Fruit fly (Drosophila melanogaster) whole organism, embryonic: ENCODE data around the gene CG12024.
A peak's percentile ranks its signal among the peaks of the same experiment; 100 is the strongest.

ENCODE experiments used
- Aef1 ChIP-seq: fragments of 200-800 bp; sonication (Bioruptor generic); IDR thresholded peaks from 3 replicates; pipeline ENCODE4 v1.3.6; 2022; ENCODE audit warnings: missing biosample characterization, missing genetic modification characterization
- Atf3 ChIP-seq: fragments of 200-800 bp; sonication (Bioruptor generic); optimal IDR thresholded peaks from 3 replicates; lab custom pipeline; 2016; ENCODE audit warnings: missing biosample characterization, missing genetic modification characterization
- Atf6 ChIP-seq: fragments of 200-800 bp; sonication (Bioruptor generic); IDR thresholded peaks from 2 replicates; pipeline ENCODE4 v1.3.6; 2022; ENCODE audit warnings: missing biosample characterization, missing genetic modification characterization
- B-H1 ChIP-seq: fragments of 200-800 bp; sonication (Bioruptor generic); IDR thresholded peaks from 3 replicates; pipeline ENCODE4 v1.3.6; 2022; ENCODE audit warnings: missing biosample characterization, missing genetic modification characterization
- Bdp1 ChIP-seq: fragments of 200-800 bp; sonication (Bioruptor generic); optimal IDR thresholded peaks from 3 replicates; lab custom pipeline; 2016; ENCODE audit warnings: missing biosample characterization, missing genetic modification characterization
- CG10267 ChIP-seq: fragments of 200-800 bp; sonication (Bioruptor generic); optimal IDR thresholded peaks from 2 replicates; lab custom pipeline; 2018; ENCODE audit warnings: missing biosample characterization, mild to moderate bottlenecking, missing genetic modification characterization, moderate library complexity
- CG12104 ChIP-seq: fragments of 200-800 bp; sonication (Bioruptor generic); optimal IDR thresholded peaks from 3 replicates; lab custom pipeline; 2016; ENCODE audit warnings: missing biosample characterization, missing genetic modification characterization
- CG12659 ChIP-seq: fragments of 200-800 bp; sonication (Bioruptor generic); optimal IDR thresholded peaks from 3 replicates; lab custom pipeline; 2017; ENCODE audit warnings: mild to moderate bottlenecking, missing biosample characterization, missing genetic modification reagents, missing genetic modification characterization
- CG15073 ChIP-seq: fragments of 200-800 bp; sonication (Bioruptor generic); optimal IDR thresholded peaks from 2 replicates; lab custom pipeline; 2016; ENCODE audit warnings: missing biosample characterization, missing genetic modification characterization
- CG1529 ChIP-seq: fragments of 200-800 bp; sonication (Bioruptor generic); optimal IDR thresholded peaks from 3 replicates; lab custom pipeline; 2018; ENCODE audit warnings: missing biosample characterization, missing genetic modification characterization
- CG16813 ChIP-seq: fragments of 200-800 bp; sonication (Bioruptor generic); IDR thresholded peaks from 3 replicates; pipeline ENCODE4 v1.3.6; 2022; ENCODE audit warnings: missing biosample characterization, missing genetic modification characterization; ENCODE audit not compliant: partially characterized antibody
- CG16863 ChIP-seq: fragments of 200-800 bp; sonication (Bioruptor generic); optimal IDR thresholded peaks from 3 replicates; lab custom pipeline; 2016; ENCODE audit warnings: missing biosample characterization, missing genetic modification characterization
- CG18011 ChIP-seq: fragments of 200-800 bp; sonication (Bioruptor generic); optimal IDR thresholded peaks from 2 replicates; lab custom pipeline; 2017; ENCODE audit warnings: missing biosample characterization, missing genetic modification characterization, mild to moderate bottlenecking, moderate library complexity, missing genotype
- CG30431 ChIP-seq: fragments of 200-800 bp; sonication (Bioruptor generic); optimal IDR thresholded peaks from 2 replicates; lab custom pipeline; 2017; ENCODE audit warnings: missing biosample characterization, missing genetic modification characterization
- CG31388 ChIP-seq: fragments of 200-800 bp; sonication (Bioruptor generic); optimal IDR thresholded peaks from 2 replicates; lab custom pipeline; 2016; ENCODE audit warnings: missing biosample characterization, missing genetic modification characterization
- CG31441 ChIP-seq: fragments of 200-800 bp; sonication (Bioruptor generic); IDR thresholded peaks from 2 replicates; pipeline ENCODE4 v1.3.6; 2022; ENCODE audit warnings: missing biosample characterization, missing genetic modification characterization
- CG3163 ChIP-seq: fragments of 200-800 bp; sonication (Bioruptor generic); optimal IDR thresholded peaks from 3 replicates; lab custom pipeline; 2016; ENCODE audit warnings: missing biosample characterization, missing genetic modification characterization
- CG33213 ChIP-seq: fragments of 200-800 bp; sonication (Bioruptor generic); optimal IDR thresholded peaks from 3 replicates; lab custom pipeline; 2016; ENCODE audit warnings: missing biosample characterization, missing genetic modification characterization
- CG6683 ChIP-seq: fragments of 200-800 bp; sonication (Bioruptor generic); optimal IDR thresholded peaks from 2 replicates; lab custom pipeline; 2017; ENCODE audit warnings: missing biosample characterization, mild to moderate bottlenecking, missing genetic modification characterization, missing genetic modification reagents
- CG7556 ChIP-seq: fragments of 200-800 bp; sonication (Bioruptor generic); optimal IDR thresholded peaks from 2 replicates; lab custom pipeline; 2017; ENCODE audit warnings: missing biosample characterization, mild to moderate bottlenecking, missing genetic modification characterization
- CG7963 ChIP-seq: fragments of 200-800 bp; sonication (Bioruptor generic); IDR thresholded peaks from 3 replicates; pipeline ENCODE4 v1.3.6; 2022; ENCODE audit warnings: missing biosample characterization, missing genetic modification characterization; ENCODE audit not compliant: partially characterized antibody
- CG9215 ChIP-seq: fragments of 200-800 bp; sonication (Bioruptor generic); IDR thresholded peaks from 2 replicates; pipeline ENCODE4 v1.3.6; 2022; ENCODE audit warnings: missing biosample characterization, missing genetic modification characterization
- CG9437 ChIP-seq: fragments of 200-800 bp; sonication (Bioruptor generic); optimal IDR thresholded peaks from 2 replicates; lab custom pipeline; 2018; ENCODE audit warnings: missing biosample characterization, mild to moderate bottlenecking, missing genetic modification characterization
- CG9727 ChIP-seq: fragments of 200-800 bp; sonication (Bioruptor generic); optimal IDR thresholded peaks from 3 replicates; lab custom pipeline; 2017; ENCODE audit warnings: missing biosample characterization, mild to moderate bottlenecking, missing genetic modification characterization
- CG9876 ChIP-seq: fragments of 200-800 bp; sonication (Bioruptor generic); optimal IDR thresholded peaks from 2 replicates; lab custom pipeline; 2016; ENCODE audit warnings: missing biosample characterization, missing genetic modification characterization
- Chrac-16 ChIP-seq: fragments of 200-800 bp; sonication (Bioruptor generic); optimal IDR thresholded peaks from 3 replicates; lab custom pipeline; 2016; ENCODE audit warnings: missing biosample characterization, missing genetic modification characterization
- Eip74EF ChIP-seq, 2 experiments: fragments of 200-800 bp in 1 of 2; fragments of >200 bp in 1 of 2; sonication (Bioruptor generic) in 1 of 2; optimal IDR thresholded peaks; 2 replicates each; lab custom pipeline; 2017 to 2019; ENCODE audit warnings: missing biosample characterization in 2 of 2, missing genetic modification characterization in 2 of 2, mild to moderate bottlenecking in 1 of 2, moderate library complexity in 1 of 2
- H2.0 ChIP-seq: fragments of 200-800 bp; sonication (Bioruptor generic); IDR thresholded peaks from 2 replicates; pipeline ENCODE4 v1.3.6; 2022; ENCODE audit warnings: missing biosample characterization, missing genetic modification characterization
- Hr3 ChIP-seq: fragments of 200-800 bp; sonication (Bioruptor generic); optimal IDR thresholded peaks from 3 replicates; lab custom pipeline; 2016; ENCODE audit warnings: missing biosample characterization, missing genetic modification characterization
- NC2β ChIP-seq: fragments of 200-800 bp; sonication (Bioruptor generic); optimal IDR thresholded peaks from 2 replicates; lab custom pipeline; 2016; ENCODE audit warnings: missing biosample characterization, missing genetic modification characterization
- Oli ChIP-seq: fragments of 200-800 bp; sonication (Bioruptor generic); optimal IDR thresholded peaks from 2 replicates; lab custom pipeline; 2018; ENCODE audit warnings: missing biosample characterization, mild to moderate bottlenecking, missing genetic modification characterization, moderate library complexity
- Opbp ChIP-seq: fragments of 200-800 bp; sonication (Bioruptor generic); IDR thresholded peaks from 3 replicates; pipeline ENCODE4 v1.3.6; 2022; ENCODE audit warnings: missing biosample characterization, missing genetic modification characterization; ENCODE audit not compliant: partially characterized antibody
- bbx ChIP-seq: fragments of 200-800 bp; sonication (Bioruptor generic); IDR thresholded peaks from 2 replicates; pipeline ENCODE4 v1.3.6; 2022; ENCODE audit warnings: missing biosample characterization, missing genetic modification characterization; ENCODE audit not compliant: partially characterized antibody
- cg ChIP-seq: fragments of 200-800 bp; sonication (Bioruptor generic); optimal IDR thresholded peaks from 3 replicates; lab custom pipeline; 2019; ENCODE audit warnings: missing biosample characterization, mild to moderate bottlenecking, missing genetic modification characterization, moderate library complexity
- chif ChIP-seq, 2 experiments: fragments of 200-800 bp; sonication (Bioruptor generic); optimal IDR thresholded peaks; 3 replicates each; lab custom pipeline; 2016; ENCODE audit warnings: missing biosample characterization in 2 of 2, missing genetic modification characterization in 2 of 2
- dmrt11E ChIP-seq: fragments of 200-800 bp; sonication (Bioruptor generic); optimal IDR thresholded peaks from 3 replicates; lab custom pipeline; 2018; ENCODE audit warnings: missing biosample characterization, mild to moderate bottlenecking, missing genetic modification characterization, moderate library complexity
- fu2 ChIP-seq: fragments of 200-800 bp; sonication (Bioruptor generic); optimal IDR thresholded peaks from 2 replicates; lab custom pipeline; 2016; ENCODE audit warnings: missing biosample characterization, missing genetic modification characterization
- grn ChIP-seq: fragments of 200-800 bp; sonication (Bioruptor generic); optimal IDR thresholded peaks from 3 replicates; lab custom pipeline; 2017; ENCODE audit warnings: missing biosample characterization, missing genetic modification characterization
- gsb ChIP-seq: fragments of 200-800 bp; sonication (Bioruptor generic); IDR thresholded peaks from 2 replicates; pipeline ENCODE4 v1.3.6; 2022; ENCODE audit warnings: missing biosample characterization, missing genetic modification characterization
- her ChIP-seq: fragments of 200-800 bp; sonication (Bioruptor generic); optimal IDR thresholded peaks from 2 replicates; lab custom pipeline; 2016; ENCODE audit warnings: missing biosample characterization, missing genetic modification characterization
- peb ChIP-seq: fragments of 200-800 bp; sonication (Bioruptor generic); IDR thresholded peaks from 2 replicates; pipeline ENCODE4 v1.3.6; 2022; ENCODE audit warnings: missing biosample characterization, missing genetic modification characterization
- pfk ChIP-seq: fragments of 200-800 bp; sonication (Bioruptor generic); optimal IDR thresholded peaks from 2 replicates; lab custom pipeline; 2018; ENCODE audit warnings: missing biosample characterization, mild to moderate bottlenecking, missing genetic modification characterization, moderate library complexity
- pnt ChIP-seq: fragments of 200-800 bp; sonication (Bioruptor generic); optimal IDR thresholded peaks from 3 replicates; lab custom pipeline; 2016; ENCODE audit warnings: missing biosample characterization, missing genetic modification characterization
- pros ChIP-seq: fragments of 200-800 bp; sonication (Bioruptor generic); optimal IDR thresholded peaks from 3 replicates; lab custom pipeline; 2019; ENCODE audit warnings: missing biosample characterization, mild to moderate bottlenecking, missing genetic modification characterization, moderate library complexity
- psq ChIP-seq: fragments of 200-800 bp; sonication (Bioruptor generic); optimal IDR thresholded peaks from 2 replicates; lab custom pipeline; 2017; ENCODE audit warnings: missing biosample characterization, missing genetic modification characterization
- sens ChIP-seq: fragments of 200-800 bp; sonication (Bioruptor generic); peaks from one replicate; lab custom pipeline; 2016; ENCODE audit warnings: missing biosample characterization, missing genetic modification characterization
- slp2 ChIP-seq: fragments of 200-800 bp; sonication (Bioruptor generic); optimal IDR thresholded peaks from 2 replicates; lab custom pipeline; 2016; ENCODE audit warnings: missing biosample characterization, missing genetic modification characterization
- tap ChIP-seq: fragments of 200-800 bp; optimal IDR thresholded peaks from 3 replicates; lab custom pipeline; 2019; ENCODE audit warnings: missing biosample characterization, mild to moderate bottlenecking, missing genetic modification characterization, moderate library complexity
- unpg ChIP-seq: fragments of 200-800 bp; sonication (Bioruptor generic); optimal IDR thresholded peaks from 3 replicates; lab custom pipeline; 2018; ENCODE audit warnings: missing biosample characterization, mild to moderate bottlenecking, missing genetic modification characterization, moderate library complexity
- zfh1 ChIP-seq: fragments of 200-800 bp; sonication (Bioruptor generic); IDR thresholded peaks from 3 replicates; pipeline ENCODE4 v1.3.6; 2022; ENCODE audit warnings: missing biosample characterization, missing genetic modification characterization

CG12024 gene

dm6 chr3L:1865121-1865727, 8.3 kb downstream of the CG12024 start, which contains the start of the genes HBS1 and CG12025 (continued):
- peak; percentile 32 to 65 for TF ChIP-seq chif (GFP tag; optimal IDR thresholded peaks at IDR 0.05; lab: Kevin White, UChicago)
- TF ChIP-seq CG15073, result no peak
- no peak for TF ChIP-seq CG6683 (GFP tag; lab: Kevin White, UChicago)
- TF ChIP-seq Atf3 (GFP tag; lab: Kevin White, UChicago), result no peak
- TF ChIP-seq grn (GFP tag; lab: Kevin White, UChicago), result no peak
- peak; percentile 56; the same call in 1 of the 3 replicates for TF ChIP-seq zfh1
- TF ChIP-seq CG9215 (GFP tag; lab: Robert Waterston, UW), result peak; percentile 71
- peak; percentile 94 for TF ChIP-seq sens (GFP tag; lab: Kevin White, UChicago)
- no peak for TF ChIP-seq psq (GFP tag; lab: Kevin White, UChicago)
- TF ChIP-seq pfk (GFP tag; lab: Kevin White, UChicago), result no peak
- peak; percentile 41 for TF ChIP-seq pnt
- no peak for TF ChIP-seq CG9876 (GFP tag; lab: Kevin White, UChicago)
- TF ChIP-seq H2.0, result no peak
- no peak for TF ChIP-seq cg (GFP tag; lab: Kevin White, UChicago)
- TF ChIP-seq CG16863, result peak; percentile 32
- TF ChIP-seq CG18011 (GFP tag; lab: Kevin White, UChicago), result no peak
- TF ChIP-seq unpg, result peak; percentile 40
- peak; percentile 34; the same call in 1 of the 3 replicates for TF ChIP-seq Opbp (GFP tag; lab: Robert Waterston, UW)
- peak; percentile 31 for TF ChIP-seq CG30431
- 0 out of 3 replicates have a peak, but pooled peaks have one; percentile 22 for TF ChIP-seq CG16813 (GFP tag; lab: Robert Waterston, UW)
- TF ChIP-seq CG33213 (GFP tag; lab: Kevin White, UChicago), result peak; percentile 58
- TF ChIP-seq B-H1 (GFP tag; lab: Robert Waterston, UW), result no peak
- peak; percentile 80 for TF ChIP-seq CG12659 (GFP tag; lab: Kevin White, UChicago)
- TF ChIP-seq Hr3 (GFP tag; lab: Kevin White, UChicago), result peak; percentile 57
- TF ChIP-seq Bdp1 (GFP tag; lab: Kevin White, UChicago), result peak; percentile 40
- TF ChIP-seq Oli, result no peak
- peak; percentile 44 for TF ChIP-seq NC2β (GFP tag; lab: Kevin White, UChicago)
- TF ChIP-seq CG1529 (GFP tag; lab: Kevin White, UChicago), result no peak
- TF ChIP-seq CG31388, result no peak
- TF ChIP-seq CG10267, result peak; percentile 71
- peak; percentile 38 for TF ChIP-seq slp2 (GFP tag; lab: Kevin White, UChicago)
- TF ChIP-seq CG12104, result no peak
- TF ChIP-seq bbx (GFP tag; lab: Robert Waterston, UW), result no peak
- peak; percentile 57 for TF ChIP-seq Aef1
- TF ChIP-seq CG9727, result peak; percentile 49
- no peak for TF ChIP-seq CG7963 (GFP tag; lab: Robert Waterston, UW)
- no peak for TF ChIP-seq peb
- TF ChIP-seq CG3163 (GFP tag; lab: Kevin White, UChicago), result no peak
- TF ChIP-seq dmrt11E (tag; lab: Kevin White, UChicago), result peak; percentile 54
- TF ChIP-seq Eip74EF (GFP tag; optimal IDR thresholded peaks at IDR 0.05; lab: Kevin White, UChicago), result no peak
- no peak for TF ChIP-seq pros (GFP tag; lab: Kevin White, UChicago)
- TF ChIP-seq fu2 (GFP tag; lab: Kevin White, UChicago), result peak; percentile 36
- TF ChIP-seq Chrac-16 (GFP tag; lab: Kevin White, UChicago), result peak; percentile 59
- TF ChIP-seq tap, result no peak
- no peak for TF ChIP-seq CG9437 (GFP tag; lab: Kevin White, UChicago)
- no peak for TF ChIP-seq her (GFP tag; lab: Kevin White, UChicago)
- TF ChIP-seq CG31441, result peak; percentile 60
- TF ChIP-seq Atf6 (GFP tag; lab: Robert Waterston, UW), result peak; percentile 59
- no peak for TF ChIP-seq CG7556 (GFP tag; lab: Kevin White, UChicago)
- no peak for TF ChIP-seq gsb (GFP tag; lab: Robert Waterston, UW)
